Worm (Caenorhabditis elegans) whole organism, late embryonic: ENCODE measurements around the gene C25A11.2.

ENCODE experiments used
- ama-1 ChIP-seq: fragments of 150-350 bp; optimal IDR thresholded peaks from 2 replicates; lab custom pipeline; 2014
- ceh-30 ChIP-seq: fragments of 150-350 bp; optimal IDR thresholded peaks from 2 replicates; lab custom pipeline; 2014; ENCODE audit warnings: missing biosample characterization, missing genetic modification characterization
- ceh-48 ChIP-seq: sonication (generic microtip); optimal IDR thresholded peaks from 2 replicates; lab custom pipeline; 2016; ENCODE audit warnings: missing genetic modification characterization, inconsistent platforms, missing compliant biosample characterization
- dmd-4 ChIP-seq: sonication (generic microtip); optimal IDR thresholded peaks from 2 replicates; lab custom pipeline; 2016; ENCODE audit warnings: borderline replicate concordance, missing genetic modification characterization, missing compliant biosample characterization
- fkh-10 ChIP-seq: fragments of 150-350 bp; optimal IDR thresholded peaks from 2 replicates; lab custom pipeline; 2014; ENCODE audit warnings: missing biosample characterization, missing genetic modification reagents, missing genetic modification characterization
- hlh-30 ChIP-seq: sonication (generic microtip); optimal IDR thresholded peaks from 2 replicates; lab custom pipeline; 2017; ENCODE audit warnings: antibody characterized with exemption, missing genetic modification characterization, missing compliant biosample characterization; ENCODE audit not compliant: insufficient read depth
- pat-9 ChIP-seq: fragments of 200-800 bp; sonication (Bioruptor generic); optimal IDR thresholded peaks from 2 replicates; lab custom pipeline; 2018; ENCODE audit warnings: mild to moderate bottlenecking, missing genetic modification characterization, moderate library complexity, missing compliant biosample characterization
- pha-2 ChIP-seq: sonication (generic microtip); optimal IDR thresholded peaks from 2 replicates; lab custom pipeline; 2017; ENCODE audit warnings: mild to moderate bottlenecking, missing genetic modification characterization, missing compliant biosample characterization
- pqm-1 ChIP-seq: sonication (generic microtip); optimal IDR thresholded peaks from 2 replicates; lab custom pipeline; 2016; ENCODE audit warnings: missing genetic modification characterization, missing compliant biosample characterization
- syd-9 ChIP-seq: sonication (generic microtip); optimal IDR thresholded peaks from 2 replicates; lab custom pipeline; 2016; ENCODE audit warnings: mild to moderate bottlenecking, missing genetic modification characterization, moderate library complexity, missing compliant biosample characterization
- unc-86 ChIP-seq: sonication (generic microtip); optimal IDR thresholded peaks from 2 replicates; lab custom pipeline; 2016; ENCODE audit warnings: missing genetic modification characterization, missing compliant biosample characterization
- zip-5 ChIP-seq: sonication (generic microtip); optimal IDR thresholded peaks from 2 replicates; lab custom pipeline; 2016; ENCODE audit warnings: missing genetic modification characterization, missing compliant biosample characterization

ce11 chrX:9096861-9097260, 17.0 kb upstream of the C25A11.2 start:
- TF ChIP-seq pqm-1 (tag; lab: Kevin White, UChicago) (no peak), pat-9 (tag; lab: Kevin White, UChicago) (no peak), zip-5 (tag; lab: Kevin White, UChicago) (no peak), hlh-30 (tag; lab: Kevin White, UChicago) (no peak), fkh-10 (GFP tag; lab: Kevin White, UChicago) (no peak), ama-1 (lab: Kevin White, UChicago) (no peak), ceh-48 (tag; lab: Kevin White, UChicago) (no peak), syd-9 (no peak), pha-2 (no peak), ceh-30 (no peak), unc-86 (tag; lab: Kevin White, UChicago) (no peak), dmd-4 (tag; lab: Kevin White, UChicago) (no peak)
